Fruit fly (Drosophila melanogaster): ENCODE data around the gene CG15812.

Gene CG15812

DNA sequence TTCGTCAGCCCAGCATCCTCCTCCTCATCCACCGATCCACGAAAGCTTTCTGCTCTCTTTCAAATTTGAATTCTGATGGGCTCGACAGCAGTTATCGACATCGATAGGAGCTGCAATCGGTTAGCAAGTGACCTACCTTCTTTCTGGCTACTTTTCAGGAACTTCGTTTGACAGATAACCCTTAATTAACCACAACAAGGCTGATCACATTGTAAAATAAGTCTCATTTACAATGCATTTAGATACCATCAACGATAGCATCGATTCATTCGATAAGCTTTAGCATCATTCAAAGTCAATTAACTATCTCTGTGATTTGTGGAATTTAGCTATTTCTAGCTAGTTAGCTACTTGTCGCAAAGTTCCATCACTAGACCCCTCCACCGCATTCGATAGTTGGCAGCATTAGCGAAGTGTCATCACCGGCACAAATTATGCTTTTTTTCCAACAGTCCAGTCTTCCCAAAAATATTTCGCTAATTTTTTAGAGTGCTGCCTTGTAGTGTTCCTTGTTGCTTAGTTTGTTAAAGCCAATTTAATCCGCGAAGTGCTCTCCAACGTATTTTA lies 18.8 kb downstream of the CG15812 start, which contains the start of the genes MnM and Girdin (continued):
- TF ChIP-seq CG15696 (tag; optimal IDR thresholded peaks at IDR 0.05) = peak; percentile 41
- TF ChIP-seq prd (optimal IDR thresholded peaks at IDR 0.05) = no peak
- peak; percentile 53; the same call in 1 of the 3 replicates for TF ChIP-seq prd (GFP tag; IDR thresholded peaks at IDR 0.05)
- no peak for TF ChIP-seq CG4328 (GFP tag; optimal IDR thresholded peaks at IDR 0.05)
- no peak for TF ChIP-seq dmrt99B (tag; optimal IDR thresholded peaks at IDR 0.05)
- TF ChIP-seq CG6175 (GFP tag; IDR thresholded peaks at IDR 0.05) = peak; percentile 67; the same call in 2 of the 3 replicates
- TF ChIP-seq CG31441 (GFP tag; IDR thresholded peaks at IDR 0.05) = no peak
- peak; percentile 41; the same call in 1 of the 2 replicates for TF ChIP-seq vvl (GFP tag; IDR thresholded peaks at IDR 0.05)
- TF ChIP-seq ac (GFP tag; optimal IDR thresholded peaks at IDR 0.05) = no peak
- peak; percentile 88 for TF ChIP-seq knrl (GFP tag; IDR thresholded peaks at IDR 0.05; ENCODE audit: partially characterized antibody)
- TF ChIP-seq danr (GFP tag; IDR thresholded peaks at IDR 0.05) = no peak
- peak; percentile 3 for TF ChIP-seq luna (GFP tag; optimal IDR thresholded peaks at IDR 0.05)
- TF ChIP-seq row (GFP tag; IDR thresholded peaks at IDR 0.05) = peak; percentile 92
- TF ChIP-seq CG13123 (GFP tag; optimal IDR thresholded peaks at IDR 0.05) = no peak
- TF ChIP-seq lmd (GFP tag; IDR thresholded peaks at IDR 0.05) = peak; percentile 56
- peak; percentile 56 for TF ChIP-seq az2 (GFP tag; optimal IDR thresholded peaks at IDR 0.05)
- 0 out of 2 replicates have a peak, but pooled peaks have one; percentile 8 for TF ChIP-seq H2.0 (GFP tag; IDR thresholded peaks at IDR 0.05)
- TF ChIP-seq Dp (GFP tag; optimal IDR thresholded peaks at IDR 0.05) = peak; percentile 84
- TF ChIP-seq Ets65A (GFP tag) = peak; percentile 98
- peak; percentile 63 for TF ChIP-seq bbx (GFP tag; IDR thresholded peaks at IDR 0.05; ENCODE audit: partially characterized antibody)
- peak; percentile 84 for TF ChIP-seq E2f2 (GFP tag; IDR thresholded peaks at IDR 0.05)
- TF ChIP-seq sc (optimal IDR thresholded peaks at IDR 0.05) = no peak
- no peak for TF ChIP-seq sc (GFP tag; optimal IDR thresholded peaks at IDR 0.05)
- peak; percentile 78 for TF ChIP-seq gsb-n (tag; optimal IDR thresholded peaks at IDR 0.05)
- no peak for TF ChIP-seq onecut (GFP tag; IDR thresholded peaks at IDR 0.05)
- peak; percentile 41 for TF ChIP-seq CG2129 (GFP tag; IDR thresholded peaks at IDR 0.05; ENCODE audit: partially characterized antibody)
- TF ChIP-seq CTCF (GFP tag; optimal IDR thresholded peaks at IDR 0.05) = no peak
- TF ChIP-seq jing (GFP tag; optimal IDR thresholded peaks at IDR 0.05) = no peak
- no peak for TF ChIP-seq CG10959 (GFP tag; IDR thresholded peaks at IDR 0.05)
- TF ChIP-seq Pdp1 (GFP tag; optimal IDR thresholded peaks at IDR 0.05) = peak; percentile 67 to 69
- peak; percentile 56 for TF ChIP-seq vfl (GFP tag; optimal IDR thresholded peaks at IDR 0.05)
- peak; percentile 79 for TF ChIP-seq Ets97D (GFP tag; optimal IDR thresholded peaks at IDR 0.05)
- TF ChIP-seq CG12104 (GFP tag; optimal IDR thresholded peaks at IDR 0.05) = peak; percentile 41
- peak; percentile 27 for TF ChIP-seq Oli (tag; optimal IDR thresholded peaks at IDR 0.05)
- TF ChIP-seq CG12391 (tag; optimal IDR thresholded peaks at IDR 0.05) = peak; percentile 75
- no peak for TF ChIP-seq sens-2 (GFP tag; IDR thresholded peaks at IDR 0.05)
- TF ChIP-seq Rfx (GFP tag; IDR thresholded peaks at IDR 0.05) = peak; percentile 75
- no peak for TF ChIP-seq caup (GFP tag; optimal IDR thresholded peaks at IDR 0.05; ENCODE audit: severe bottlenecking)
- TF ChIP-seq ap (GFP tag; IDR thresholded peaks at IDR 0.05) = no peak
- peak; percentile 43 for TF ChIP-seq twi (tag; optimal IDR thresholded peaks at IDR 0.05)
- no peak for TF ChIP-seq CG11695 (GFP tag; IDR thresholded peaks at IDR 0.05)
- peak; percentile 86 for TF ChIP-seq CHES-1-like (GFP tag; optimal IDR thresholded peaks at IDR 0.05)
- TF ChIP-seq Stat92E (GFP tag; optimal IDR thresholded peaks at IDR 0.05) = no peak
- no peak for TF ChIP-seq CG11085 (GFP tag; IDR thresholded peaks at IDR 0.05)
- TF ChIP-seq slou (GFP tag; optimal IDR thresholded peaks at IDR 0.05) = no peak
- TF ChIP-seq Drgx (GFP tag; IDR thresholded peaks at IDR 0.05) = no peak
- TF ChIP-seq CG13775 (GFP tag; optimal IDR thresholded peaks at IDR 0.05) = peak; percentile 71
- TF ChIP-seq CG4854 (GFP tag; optimal IDR thresholded peaks at IDR 0.05) = no peak
- TF ChIP-seq sob (GFP tag; IDR thresholded peaks at IDR 0.05) = peak; percentile 62
- TF ChIP-seq Fer1 (GFP tag; optimal IDR thresholded peaks at IDR 0.05) = no peak
- no peak for TF ChIP-seq D19A (tag; optimal IDR thresholded peaks at IDR 0.05)
- TF ChIP-seq nau (GFP tag; optimal IDR thresholded peaks at IDR 0.05) = no peak
